Worm (Caenorhabditis elegans) whole organism, L2 larva: ENCODE results near the gene mls-1.

ENCODE experiments used
- C34F6.9 ChIP-seq: fragments of 150-350 bp; optimal IDR thresholded peaks from 2 replicates; lab custom pipeline; 2014; ENCODE audit warnings: missing biosample characterization, missing genetic modification characterization
- F13H6.1 ChIP-seq: sonication (generic microtip); optimal IDR thresholded peaks from 2 replicates; lab custom pipeline; 2016; ENCODE audit warnings: missing genetic modification characterization, missing compliant biosample characterization
- R02D3.7 ChIP-seq: fragments of 150-350 bp; optimal IDR thresholded peaks from 2 replicates; lab custom pipeline; 2014; ENCODE audit warnings: missing biosample characterization, missing genetic modification characterization
- Y55F3AM.14 ChIP-seq: fragments of 200-800 bp; sonication (Bioruptor generic); optimal IDR thresholded peaks from 2 replicates; lab custom pipeline; 2018; ENCODE audit warnings: mild to moderate bottlenecking, missing genetic modification characterization, missing compliant biosample characterization
- ZK546.5 ChIP-seq: sonication (generic microtip); optimal IDR thresholded peaks from 2 replicates; lab custom pipeline; 2017; ENCODE audit warnings: missing biosample characterization, missing genetic modification characterization
- alr-1 ChIP-seq: fragments of 150-350 bp; optimal IDR thresholded peaks from 2 replicates; lab custom pipeline; 2014; ENCODE audit warnings: missing biosample characterization, missing genetic modification characterization
- aly-2 ChIP-seq: fragments of 150-350 bp; optimal IDR thresholded peaks from 2 replicates; lab custom pipeline; 2014; ENCODE audit warnings: missing biosample characterization, missing genetic modification characterization
- ama-1 ChIP-seq: fragments of 150-350 bp; optimal IDR thresholded peaks from 2 replicates; lab custom pipeline; 2018; ENCODE audit warnings: inconsistent platforms
- blmp-1 ChIP-seq: sonication (generic microtip); optimal IDR thresholded peaks from 2 replicates; lab custom pipeline; 2017; ENCODE audit warnings: missing genetic modification characterization, mild to moderate bottlenecking, missing compliant biosample characterization, antibody characterized with exemption, moderate library complexity; ENCODE audit not compliant: insufficient read depth
- ceh-16 ChIP-seq: fragments of 150-350 bp; optimal IDR thresholded peaks from 2 replicates; lab custom pipeline; 2014; ENCODE audit warnings: missing biosample characterization, missing genetic modification characterization
- ceh-82 ChIP-seq: fragments of 150-350 bp; optimal IDR thresholded peaks from 2 replicates; lab custom pipeline; 2014; ENCODE audit warnings: missing biosample characterization, missing genetic modification characterization
- crh-2 ChIP-seq: sonication (generic microtip); optimal IDR thresholded peaks from 2 replicates; lab custom pipeline; 2017; ENCODE audit warnings: missing biosample characterization, missing genetic modification characterization
- elt-3 ChIP-seq: sonication (generic microtip); optimal IDR thresholded peaks from 2 replicates; lab custom pipeline; 2017; ENCODE audit warnings: missing biosample characterization, missing genetic modification characterization
- fos-1 ChIP-seq: fragments of 150-350 bp; optimal IDR thresholded peaks from 2 replicates; lab custom pipeline; 2014; ENCODE audit warnings: missing biosample characterization, missing genetic modification characterization
- gmeb-1 ChIP-seq: fragments of 150-350 bp; optimal IDR thresholded peaks from 2 replicates; lab custom pipeline; 2014; ENCODE audit warnings: missing biosample characterization, missing genetic modification characterization
- lin-39 ChIP-seq: fragments of 150-350 bp; optimal IDR thresholded peaks from 2 replicates; lab custom pipeline; 2014; ENCODE audit warnings: missing biosample characterization, missing genetic modification reagents, missing genetic modification characterization
- lsy-2 ChIP-seq, 2 experiments: fragments of 150-350 bp in 1 of 2; sonication (generic microtip) in 1 of 2; optimal IDR thresholded peaks; 2 replicates each; lab custom pipeline; 2014 to 2017; ENCODE audit warnings: missing biosample characterization in 2 of 2, missing genetic modification characterization in 2 of 2
- mab-5 ChIP-seq: fragments of 150-350 bp; optimal IDR thresholded peaks from 2 replicates; lab custom pipeline; 2014; ENCODE audit warnings: missing biosample characterization, missing genetic modification characterization
- mbf-1 ChIP-seq: sonication (generic microtip); optimal IDR thresholded peaks from 2 replicates; lab custom pipeline; 2017; ENCODE audit warnings: missing biosample characterization, missing genetic modification characterization
- mdl-1 ChIP-seq, 2 experiments: fragments of 150-350 bp in 1 of 2; sonication (generic microtip) in 1 of 2; optimal IDR thresholded peaks; 2 replicates each; lab custom pipeline; 2017; ENCODE audit warnings: missing biosample characterization in 2 of 2, missing genetic modification characterization in 2 of 2
- nhr-10 ChIP-seq: sonication (generic microtip); optimal IDR thresholded peaks from 2 replicates; lab custom pipeline; 2017; ENCODE audit warnings: missing biosample characterization, missing genetic modification characterization
- nhr-11 ChIP-seq: fragments of 150-350 bp; optimal IDR thresholded peaks from 2 replicates; lab custom pipeline; 2014; ENCODE audit warnings: missing biosample characterization, missing genetic modification characterization
- nhr-129 ChIP-seq: fragments of 150-350 bp; optimal IDR thresholded peaks from 2 replicates; lab custom pipeline; 2014; ENCODE audit warnings: missing biosample characterization, missing genetic modification characterization
- nhr-23 ChIP-seq: fragments of 150-350 bp; optimal IDR thresholded peaks from 2 replicates; lab custom pipeline; 2014; ENCODE audit warnings: missing biosample characterization, missing genetic modification reagents, missing genetic modification characterization
- nhr-237 ChIP-seq: fragments of 150-350 bp; optimal IDR thresholded peaks from 2 replicates; lab custom pipeline; 2014; ENCODE audit warnings: missing biosample characterization, missing genetic modification characterization
- nhr-6 ChIP-seq: fragments of 150-350 bp; optimal IDR thresholded peaks from 2 replicates; lab custom pipeline; 2014; ENCODE audit warnings: missing biosample characterization, missing genetic modification characterization
- nhr-77 ChIP-seq: fragments of 150-350 bp; optimal IDR thresholded peaks from 2 replicates; lab custom pipeline; 2014; ENCODE audit warnings: missing biosample characterization, missing genetic modification characterization
- sem-4 ChIP-seq: fragments of 150-350 bp; optimal IDR thresholded peaks from 2 replicates; lab custom pipeline; 2014; ENCODE audit warnings: missing biosample characterization, missing genetic modification reagents, missing genetic modification characterization
- skn-1 ChIP-seq: sonication (generic microtip); optimal IDR thresholded peaks from 2 replicates; lab custom pipeline; 2017; ENCODE audit warnings: missing biosample characterization, missing genetic modification characterization
- sma-3 ChIP-seq: sonication (generic microtip); optimal IDR thresholded peaks from 2 replicates; lab custom pipeline; 2016; ENCODE audit warnings: missing genetic modification reagents, missing genetic modification characterization, missing compliant biosample characterization
- sma-9 ChIP-seq, 2 experiments: fragments of 150-350 bp in 1 of 2; sonication (generic microtip) in 1 of 2; optimal IDR thresholded peaks; 2 replicates each; lab custom pipeline; 2014 to 2016; ENCODE audit warnings: missing genetic modification characterization in 2 of 2, mild to moderate bottlenecking in 1 of 2, missing biosample characterization in 1 of 2, missing compliant biosample characterization in 1 of 2, missing genetic modification reagents in 1 of 2, moderate library complexity in 1 of 2
- unc-55 ChIP-seq: fragments of 150-350 bp; sonication (generic microtip); optimal IDR thresholded peaks from 3 replicates; lab custom pipeline; 2014; ENCODE audit warnings: missing biosample characterization, missing genetic modification reagents, missing genetic modification characterization
- zag-1 ChIP-seq: fragments of 150-350 bp; optimal IDR thresholded peaks from 2 replicates; lab custom pipeline; 2014; ENCODE audit warnings: missing biosample characterization, missing genetic modification characterization
- ztf-1 ChIP-seq: fragments of 200-800 bp; sonication (Bioruptor generic); conservative IDR thresholded peaks from 2 replicates; pipeline ENCODE4 v1.3.6; 2022; ENCODE audit warnings: missing genetic modification characterization, missing compliant biosample characterization
- ztf-4 ChIP-seq: fragments of 150-350 bp; optimal IDR thresholded peaks from 2 replicates; lab custom pipeline; 2014; ENCODE audit warnings: missing biosample characterization, missing genetic modification characterization

The mls-1 gene

ce11 chrIII:7460018-7460417, at the start of gene mls-1:
Gene mls-1, plus strand, starts transcription at chrIII:7460341.
- no peak for TF ChIP-seq lin-39 (tag; lab: Kevin White, UChicago)

ce11 chrIII:7453653-7454124, 6.5 kb upstream of the mls-1 start, which contains the start of gene alh-12:
Gene alh-12, plus strand, starts transcription at chrIII:7454074.
- TF ChIP-seq lsy-2 (tag; optimal IDR thresholded peaks at IDR 0.05; lab: Kevin White, UChicago): peak in 1 of 2 experiments; percentile 2
- TF ChIP-seq ceh-82: no peak
- TF ChIP-seq ZK546.5 (tag; lab: Kevin White, UChicago): no peak
- no peak for TF ChIP-seq aly-2 (tag; lab: Kevin White, UChicago)
- no peak for TF ChIP-seq C34F6.9
- TF ChIP-seq ama-1 (lab: Kevin White, UChicago): no peak
- TF ChIP-seq nhr-23 (tag; lab: Kevin White, UChicago): no peak
- TF ChIP-seq blmp-1 (tag; lab: Kevin White, UChicago): no peak
- no peak for TF ChIP-seq elt-3 (tag; lab: Kevin White, UChicago)
- TF ChIP-seq gmeb-1 (tag; lab: Kevin White, UChicago): peak; percentile 20
- peak; percentile 17 for TF ChIP-seq nhr-129 (tag; lab: Kevin White, UChicago)
- no peak for TF ChIP-seq R02D3.7 (tag; lab: Kevin White, UChicago)
- TF ChIP-seq mdl-1 (tag; optimal IDR thresholded peaks at IDR 0.05; lab: Kevin White, UChicago): no peak
- TF ChIP-seq mab-5 (tag; lab: Kevin White, UChicago): no peak
- no peak for TF ChIP-seq nhr-10
- no peak for TF ChIP-seq F13H6.1
- peak; percentile 31 for TF ChIP-seq crh-2 (tag; lab: Kevin White, UChicago)
- no peak for TF ChIP-seq unc-55 (GFP tag; lab: Kevin White, UChicago)
- peak; percentile 82 for TF ChIP-seq fos-1 (tag; lab: Kevin White, UChicago)
- TF ChIP-seq ztf-1 (GFP tag; lab: Robert Waterston, UW): no peak
- TF ChIP-seq, all 48 proteins: peak for 5

- TF ChIP-seq alr-1 (tag; lab: Kevin White, UChicago) (no peak), nhr-6 (no peak), skn-1 (tag; lab: Kevin White, UChicago) (no peak), nhr-129 (tag; lab: Kevin White, UChicago) (no peak), sem-4 (tag; lab: Kevin White, UChicago) (no peak), ceh-16 (no peak), sma-9 (GFP tag; optimal IDR thresholded peaks at IDR 0.05; lab: Kevin White, UChicago) (no peak), sma-9 (tag; optimal IDR thresholded peaks at IDR 0.05; lab: Kevin White, UChicago) (no peak), ceh-82 (no peak), nhr-23 (tag; lab: Kevin White, UChicago) (no peak), nhr-77 (tag; lab: Kevin White, UChicago) (no peak), Y55F3AM.14 (GFP tag; lab: Kevin White, UChicago) (no peak), elt-3 (tag; lab: Kevin White, UChicago) (no peak), crh-2 (tag; lab: Kevin White, UChicago) (no peak), ztf-4 (tag; lab: Kevin White, UChicago) (no peak), sma-3 (GFP tag; lab: Kevin White, UChicago) (no peak), nhr-237 (tag; lab: Kevin White, UChicago) (no peak), blmp-1 (tag; lab: Kevin White, UChicago) (no peak)
- TF ChIP-seq, all 48 proteins: peak for 0
Observed at ce11 chrIII:7456640-7457039, 3.5 kb upstream of the mls-1 start, which contains the start of gene Y69F12A.1. Gene Y69F12A.1, plus strand, starts transcription at chrIII:7456940.

- no peak for TF ChIP-seq alr-1 (tag; lab: Kevin White, UChicago)
- no peak for TF ChIP-seq mbf-1 (tag; lab: Kevin White, UChicago)
- no peak for TF ChIP-seq F13H6.1
- no peak for TF ChIP-seq mdl-1 (tag; optimal IDR thresholded peaks at IDR 0.05; lab: Kevin White, UChicago)
- TF ChIP-seq lin-39 (tag; lab: Kevin White, UChicago): no peak
- TF ChIP-seq ztf-1 (GFP tag; lab: Robert Waterston, UW): no peak
- TF ChIP-seq nhr-11 (tag; lab: Kevin White, UChicago): no peak
- TF ChIP-seq ceh-82: no peak
- TF ChIP-seq ZK546.5 (tag; lab: Kevin White, UChicago): no peak
- no peak for TF ChIP-seq zag-1 (tag; lab: Kevin White, UChicago)
- no peak for TF ChIP-seq lsy-2 (tag; optimal IDR thresholded peaks at IDR 0.05; lab: Kevin White, UChicago)
- no peak for TF ChIP-seq R02D3.7 (tag; lab: Kevin White, UChicago)
Observed at ce11 chrIII:7458846-7459365, 1.2 kb upstream of the mls-1 start, which contains the start of the genes fipr-19 and fipr-18. Gene fipr-19, minus strand, starts transcription at chrIII:7458946. Gene fipr-18, plus strand, starts transcription at chrIII:7459315.
